Fruit fly (Drosophila melanogaster): ENCODE data around the gene CstF50.

DNA sequence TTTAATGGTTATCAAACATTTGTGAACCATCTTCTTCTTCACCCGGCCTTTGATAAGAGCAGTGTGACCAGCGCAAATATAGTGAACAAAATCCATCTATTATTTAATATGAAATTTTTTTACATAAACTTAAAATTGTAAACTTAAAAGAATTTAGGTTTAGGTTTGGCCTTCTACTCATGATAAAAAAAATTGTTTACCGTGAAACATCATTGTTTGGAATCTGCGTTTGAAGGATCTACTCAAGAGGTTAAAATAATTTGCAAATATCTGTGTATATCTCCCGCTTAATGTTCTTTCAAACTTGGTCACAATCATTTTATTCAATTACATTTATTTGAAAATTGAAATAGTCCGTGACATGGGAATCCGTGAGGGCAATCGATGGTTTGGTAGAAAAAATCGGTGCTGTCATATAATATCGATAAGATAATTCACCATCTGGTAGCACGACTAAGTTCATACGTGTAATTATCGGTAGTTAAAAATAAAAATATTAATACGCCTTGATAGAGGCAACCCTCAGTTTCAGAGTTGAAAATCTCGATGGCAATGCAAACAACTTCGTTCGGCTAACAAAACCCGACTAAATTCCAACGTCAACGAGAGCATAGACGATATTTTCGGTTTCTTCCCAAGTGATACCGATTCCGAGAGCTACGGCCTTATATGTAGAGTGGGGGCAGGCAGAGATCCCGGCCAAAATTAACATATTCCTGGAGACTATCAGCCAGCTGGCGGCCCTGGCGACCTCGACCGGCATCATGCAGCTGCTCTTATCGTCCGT, 35.2 kb upstream of the CstF50 start, which contains the start of the genes betaGlu and sip3:
- TF ChIP-seq psq (optimal IDR thresholded peaks at IDR 0.05), result no peak
- TF ChIP-seq ttk (optimal IDR thresholded peaks at IDR 0.05), result no peak
- TF ChIP-seq h (optimal IDR thresholded peaks at IDR 0.05), result no peak

Data from Kc167 (cell line).